Worm (Caenorhabditis elegans) whole organism, mixed stage, embryonic: ENCODE results near the gene srbc-70.

Experiments used
- elt-1 ChIP-seq: sonication (generic microtip); optimal IDR thresholded peaks from 2 replicates; lab custom pipeline; 2017; ENCODE audit warnings: missing genetic modification characterization, mild to moderate bottlenecking, missing compliant biosample characterization, antibody characterized with exemption, moderate library complexity, borderline replicate concordance; ENCODE audit not compliant: insufficient read depth
- pha-4 ChIP-seq: fragments of 150-350 bp; optimal IDR thresholded peaks from 2 replicates; lab custom pipeline; 2018; ENCODE audit warnings: missing biosample characterization, missing genetic modification reagents, missing genetic modification characterization
- snpc-4 ChIP-seq: fragments of 150-350 bp; optimal IDR thresholded peaks from 2 replicates; lab custom pipeline; 2014; ENCODE audit warnings: missing biosample characterization, missing genetic modification characterization

DNA sequence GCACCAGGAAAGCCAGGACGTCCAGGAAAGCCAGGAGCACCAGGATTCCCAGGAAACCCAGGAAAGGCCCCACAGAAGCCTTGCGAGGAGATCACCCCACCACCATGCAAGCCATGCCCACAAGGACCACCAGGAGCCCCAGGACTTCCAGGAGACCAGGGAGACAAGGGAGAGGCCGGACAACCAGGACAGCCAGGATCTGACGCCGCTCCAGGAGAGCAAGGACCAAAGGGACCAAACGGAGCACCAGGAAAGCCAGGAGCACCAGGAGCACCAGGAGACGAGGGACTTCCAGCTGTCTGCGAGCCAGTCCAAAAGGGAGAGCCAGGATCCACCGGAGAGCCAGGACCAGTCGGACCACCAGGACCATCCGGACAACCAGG lies 8.2 kb upstream of the srbc-70 start:
- TF ChIP-seq elt-1 (tag; lab: Kevin White, UChicago), result no peak
- TF ChIP-seq snpc-4 (tag; lab: Kevin White, UChicago), result no peak
- no peak for TF ChIP-seq pha-4 (tag; lab: Kevin White, UChicago)
